Worm (Caenorhabditis elegans): ENCODE results near the gene sra-12.
"Not testable (repeated sequence)": the region's sequence is repeated elsewhere in the genome, so short reads cannot be mapped to it uniquely, and the experiment has no call there.

Gene sra-12

ce11 chrII:10930678-10931650 lies 26.7 kb upstream of the sra-12 start:
- TF ChIP-seq ceh-45 (GFP tag; IDR thresholded peaks at IDR 0.05) (no peak), lim-6 (tag; optimal IDR thresholded peaks at IDR 0.05) (no peak), ceh-31 (tag; optimal IDR thresholded peaks at IDR 0.05) (no peak), ref-2 (tag; optimal IDR thresholded peaks at IDR 0.05) (no peak), hlh-13 (GFP tag; optimal IDR thresholded peaks at IDR 0.05) (no peak), fkh-10 (GFP tag; optimal IDR thresholded peaks at IDR 0.05) (no peak), ceh-6 (GFP tag; optimal IDR thresholded peaks at IDR 0.05) (no peak), hlh-15 (tag; optimal IDR thresholded peaks at IDR 0.05) (no peak)

- no peak for TF ChIP-seq ceh-19 (GFP tag; optimal IDR thresholded peaks at IDR 0.05)
- no peak for TF ChIP-seq C38D4.7 (GFP tag; optimal IDR thresholded peaks at IDR 0.05)
- TF ChIP-seq ceh-9 (tag; optimal IDR thresholded peaks at IDR 0.05) = no peak
- no peak for TF ChIP-seq F13H6.1 (tag; optimal IDR thresholded peaks at IDR 0.05)
- TF ChIP-seq elt-2 (tag; optimal IDR thresholded peaks at IDR 0.05) = peak; percentile 33
- TF ChIP-seq tbx-2 (tag; optimal IDR thresholded peaks at IDR 0.05) = no peak
- no peak for TF ChIP-seq gmeb-2 (tag; optimal IDR thresholded peaks at IDR 0.05)
- TF ChIP-seq ceh-31 (tag; optimal IDR thresholded peaks at IDR 0.05) = peak; percentile 18
These were observed 21.7 kb upstream of the sra-12 start, which contains the start of gene metr-1 for ce11 chrII:10925804-10926570. TSS of gene metr-1 (plus strand) at chrII:10926561.

- TF ChIP-seq elt-2 (tag; optimal IDR thresholded peaks at IDR 0.05) = peak; percentile 84
- no peak for TF ChIP-seq ref-2 (tag; optimal IDR thresholded peaks at IDR 0.05)
- TF ChIP-seq lim-6 (tag; optimal IDR thresholded peaks at IDR 0.05) = no peak
These were observed 20.4 kb upstream of the sra-12 start for ce11 chrII:10924669-10925068.

- TF ChIP-seq pha-4 (tag; optimal IDR thresholded peaks at IDR 0.05) (no peak), nfya-1 (tag; optimal IDR thresholded peaks at IDR 0.05) (no peak), ztf-16 (tag; optimal IDR thresholded peaks at IDR 0.05) (no peak)
These were observed 19.7 kb upstream of the sra-12 start, which contains the start of gene Y19D2B.2 for ce11 chrII:10923948-10924347. TSS of gene Y19D2B.2 (plus strand) at chrII:10924248.

ce11 chrII:10922874-10923273 lies 18.6 kb upstream of the sra-12 start, which contains the start of gene Y19D2B.1:
TSS of gene Y19D2B.1 (minus strand) at chrII:10922974.
- TF ChIP-seq fkh-6, ttx-3, ceh-14 (tag; optimal IDR thresholded peaks at IDR 0.05): not testable (repeated sequence)

- TF ChIP-seq fax-1 (tag; optimal IDR thresholded peaks at IDR 0.05) (no peak), K09A11.1 (tag; optimal IDR thresholded peaks at IDR 0.05; ENCODE audit: insufficient read depth) (no peak), sox-2 (GFP tag; IDR thresholded peaks at IDR 0.05) (no peak), nhr-232 (tag; optimal IDR thresholded peaks at IDR 0.05) (no peak), ceh-18 (tag; optimal IDR thresholded peaks at IDR 0.05) (no peak), che-1 (tag; optimal IDR thresholded peaks at IDR 0.05) (no peak), Y22D7AL.16 (tag; optimal IDR thresholded peaks at IDR 0.05) (no peak), hlh-15 (tag; optimal IDR thresholded peaks at IDR 0.05) (no peak), syd-9 (tag; optimal IDR thresholded peaks at IDR 0.05) (no peak), gmeb-2 (tag; optimal IDR thresholded peaks at IDR 0.05) (no peak), dmd-4 (tag; optimal IDR thresholded peaks at IDR 0.05; ENCODE audit: borderline replicate concordance) (no peak), tbx-2 (tag; optimal IDR thresholded peaks at IDR 0.05) (no peak), lin-11 (tag; optimal IDR thresholded peaks at IDR 0.05) (no peak), pha-2 (tag; optimal IDR thresholded peaks at IDR 0.05) (no peak), ceh-6 (GFP tag; optimal IDR thresholded peaks at IDR 0.05) (no peak), odd-2 (tag; optimal IDR thresholded peaks at IDR 0.05) (no peak), ceh-19 (GFP tag; optimal IDR thresholded peaks at IDR 0.05) (no peak), ceh-30 (tag; optimal IDR thresholded peaks at IDR 0.05) (no peak), pros-1 (tag; optimal IDR thresholded peaks at IDR 0.05) (no peak)
These were observed 14.0 kb upstream of the sra-12 start, which contains the start of gene tba-4 for ce11 chrII:10918293-10918756. TSS of gene tba-4 (plus strand) at chrII:10918706.

Data from whole organism, late embryonic.